Fruit fly (Drosophila melanogaster) whole organism, embryonic: ENCODE measurements around the gene CG3726.

Experiments used
- Abd-B ChIP-seq: fragments of 200-800 bp; sonication (Bioruptor generic); optimal IDR thresholded peaks from 2 replicates; lab custom pipeline; 2018; ENCODE audit warnings: missing biosample characterization, mild to moderate bottlenecking, missing genetic modification characterization, moderate library complexity
- Ada2b ChIP-seq: fragments of 200-800 bp; sonication (Bioruptor generic); IDR thresholded peaks from 2 replicates; pipeline ENCODE4 v1.3.6; 2022; ENCODE audit warnings: missing biosample characterization, missing genetic modification characterization
- B-H2 ChIP-seq: fragments of 200-800 bp; sonication (Bioruptor generic); optimal IDR thresholded peaks from 2 replicates; lab custom pipeline; 2018; ENCODE audit warnings: missing biosample characterization, mild to moderate bottlenecking, missing genetic modification characterization
- Blimp-1 ChIP-seq: fragments of 200-800 bp; sonication (Bioruptor generic); optimal IDR thresholded peaks from 3 replicates; lab custom pipeline; 2018; ENCODE audit warnings: missing biosample characterization, missing genetic modification characterization, mild to moderate bottlenecking, moderate library complexity, missing genetic modification reagents
- CG13775 ChIP-seq: fragments of 200-800 bp; sonication (Bioruptor generic); optimal IDR thresholded peaks from 3 replicates; lab custom pipeline; 2017; ENCODE audit warnings: missing biosample characterization, mild to moderate bottlenecking, missing genetic modification characterization
- CG13894 ChIP-seq: fragments of 200-800 bp; sonication (Bioruptor generic); optimal IDR thresholded peaks from 3 replicates; lab custom pipeline; 2018; ENCODE audit warnings: missing biosample characterization, mild to moderate bottlenecking, missing genetic modification characterization, moderate library complexity
- CG15011 ChIP-seq: fragments of 200-800 bp; sonication (Bioruptor generic); optimal IDR thresholded peaks from 3 replicates; lab custom pipeline; 2018; ENCODE audit warnings: missing biosample characterization, mild to moderate bottlenecking, missing genetic modification characterization
- CG16813 ChIP-seq: fragments of 200-800 bp; sonication (Bioruptor generic); IDR thresholded peaks from 3 replicates; pipeline ENCODE4 v1.3.6; 2022; ENCODE audit warnings: missing biosample characterization, missing genetic modification characterization; ENCODE audit not compliant: partially characterized antibody
- CG17361 ChIP-seq: fragments of 200-800 bp; sonication (Bioruptor generic); IDR thresholded peaks from 3 replicates; pipeline ENCODE4 v1.3.6; 2022; ENCODE audit warnings: missing biosample characterization, missing genetic modification characterization
- CG18011 ChIP-seq: fragments of 200-800 bp; sonication (Bioruptor generic); optimal IDR thresholded peaks from 2 replicates; lab custom pipeline; 2017; ENCODE audit warnings: missing biosample characterization, missing genetic modification characterization, mild to moderate bottlenecking, moderate library complexity, missing genotype
- CG2116 ChIP-seq: fragments of 200-800 bp; sonication (Bioruptor generic); optimal IDR thresholded peaks from 3 replicates; lab custom pipeline; 2018; ENCODE audit warnings: missing biosample characterization, mild to moderate bottlenecking, missing genetic modification characterization
- CG2678 ChIP-seq: fragments of 200-800 bp; sonication (Bioruptor generic); optimal IDR thresholded peaks from 3 replicates; lab custom pipeline; 2019; ENCODE audit warnings: missing biosample characterization, mild to moderate bottlenecking, missing genetic modification characterization, moderate library complexity
- CG32772 ChIP-seq: fragments of 200-800 bp; sonication (Bioruptor generic); IDR thresholded peaks from 2 replicates; pipeline ENCODE4 v1.3.6; 2022; ENCODE audit warnings: missing biosample characterization, missing genetic modification characterization
- CG5245 ChIP-seq: fragments of 200-800 bp; sonication (Bioruptor generic); optimal IDR thresholded peaks from 3 replicates; lab custom pipeline; 2016; ENCODE audit warnings: missing biosample characterization, missing genetic modification characterization
- CG7357 ChIP-seq: fragments of 200-800 bp; sonication (Bioruptor generic); IDR thresholded peaks from 3 replicates; pipeline ENCODE4 v1.3.6; 2022; ENCODE audit warnings: missing biosample characterization, missing genetic modification characterization
- CG7556 ChIP-seq: fragments of 200-800 bp; sonication (Bioruptor generic); optimal IDR thresholded peaks from 2 replicates; lab custom pipeline; 2017; ENCODE audit warnings: missing biosample characterization, mild to moderate bottlenecking, missing genetic modification characterization
- CG7963 ChIP-seq: fragments of 200-800 bp; sonication (Bioruptor generic); IDR thresholded peaks from 3 replicates; pipeline ENCODE4 v1.3.6; 2022; ENCODE audit warnings: missing biosample characterization, missing genetic modification characterization; ENCODE audit not compliant: partially characterized antibody
- CG9817 ChIP-seq: fragments of 200-800 bp; sonication (Bioruptor generic); optimal IDR thresholded peaks from 2 replicates; lab custom pipeline; 2018; ENCODE audit warnings: missing biosample characterization, mild to moderate bottlenecking, missing genetic modification characterization, moderate library complexity
- Chrac-16 ChIP-seq: fragments of 200-800 bp; sonication (Bioruptor generic); optimal IDR thresholded peaks from 3 replicates; lab custom pipeline; 2016; ENCODE audit warnings: missing biosample characterization, missing genetic modification characterization
- Dp ChIP-seq: fragments of 200-800 bp; sonication (Bioruptor generic); optimal IDR thresholded peaks from 2 replicates; lab custom pipeline; 2018; ENCODE audit warnings: missing biosample characterization, mild to moderate bottlenecking, missing genetic modification characterization, moderate library complexity
- E2f1 ChIP-seq: fragments of 200-800 bp; sonication (Bioruptor generic); IDR thresholded peaks from 2 replicates; pipeline ENCODE4 v1.3.6; 2022; ENCODE audit warnings: missing biosample characterization, missing genetic modification characterization
- ERR ChIP-seq: fragments of 200-800 bp; sonication (Bioruptor generic); optimal IDR thresholded peaks from 2 replicates; lab custom pipeline; 2016; ENCODE audit warnings: missing biosample characterization, missing genetic modification characterization
- Fer1 ChIP-seq: fragments of 200-800 bp; sonication (Bioruptor generic); optimal IDR thresholded peaks from 2 replicates; lab custom pipeline; 2017; ENCODE audit warnings: missing biosample characterization, mild to moderate bottlenecking, missing genetic modification characterization
- H15 ChIP-seq: fragments of 200-800 bp; sonication (Bioruptor generic); IDR thresholded peaks from 3 replicates; pipeline ENCODE4 v1.3.6; 2022; ENCODE audit warnings: missing biosample characterization, missing genetic modification characterization
- Lhr ChIP-seq: fragments of 200-800 bp; sonication (Bioruptor generic); optimal IDR thresholded peaks from 3 replicates; lab custom pipeline; 2017; ENCODE audit warnings: mild to moderate bottlenecking, missing biosample characterization, missing genetic modification reagents, missing genetic modification characterization
- MTF-1 ChIP-seq: fragments of 200-800 bp; sonication (Bioruptor generic); optimal IDR thresholded peaks from 2 replicates; lab custom pipeline; 2018; ENCODE audit warnings: missing biosample characterization, mild to moderate bottlenecking, missing genetic modification characterization, borderline replicate concordance
- Neu2 ChIP-seq: fragments of 200-800 bp; sonication (Bioruptor generic); optimal IDR thresholded peaks from 3 replicates; lab custom pipeline; 2016; ENCODE audit warnings: missing biosample characterization, missing genetic modification characterization, borderline replicate concordance
- Nf-YB ChIP-seq: fragments of 200-800 bp; sonication (Bioruptor generic); optimal IDR thresholded peaks from 3 replicates; lab custom pipeline; 2019; ENCODE audit warnings: missing biosample characterization, mild to moderate bottlenecking, missing genetic modification characterization, moderate library complexity
- Optix ChIP-seq: fragments of 200-800 bp; sonication (Bioruptor generic); IDR thresholded peaks from 3 replicates; pipeline ENCODE4 v1.3.6; 2022; ENCODE audit warnings: missing biosample characterization, missing genetic modification characterization
- Ptx1 ChIP-seq: fragments of 200-800 bp; sonication (Bioruptor generic); IDR thresholded peaks from 2 replicates; pipeline ENCODE4 v1.3.6; 2022; ENCODE audit warnings: missing biosample characterization, missing genetic modification characterization
- Usf ChIP-seq: fragments of 200-800 bp; sonication (Bioruptor generic); optimal IDR thresholded peaks from 2 replicates; lab custom pipeline; 2017; ENCODE audit warnings: missing genotype, missing biosample characterization, missing genetic modification characterization
- br ChIP-seq: fragments of >200 bp; optimal IDR thresholded peaks from 2 replicates; lab custom pipeline; 2017
- cad ChIP-seq: fragments of >200 bp; optimal IDR thresholded peaks from 2 replicates; lab custom pipeline; 2017; ENCODE audit warnings: missing biosample characterization, missing genetic modification characterization
- chinmo ChIP-seq: fragments of 200-800 bp; sonication (Bioruptor generic); IDR thresholded peaks from 4 replicates; pipeline ENCODE4 v1.3.6; 2022; ENCODE audit warnings: missing biosample characterization, missing genetic modification characterization; ENCODE audit not compliant: partially characterized antibody
- ci ChIP-seq: fragments of 200-800 bp; sonication (Bioruptor generic); IDR thresholded peaks from 3 replicates; pipeline ENCODE4 v1.3.6; 2022; ENCODE audit warnings: missing biosample characterization, missing genetic modification characterization
- croc ChIP-seq: fragments of 200-800 bp; sonication (Bioruptor generic); conservative IDR thresholded peaks from 3 replicates; pipeline ENCODE4 v1.3.6; 2022; ENCODE audit warnings: missing biosample characterization, missing genetic modification characterization
- dmrt99B ChIP-seq: fragments of 200-800 bp; sonication (Bioruptor generic); optimal IDR thresholded peaks from 2 replicates; lab custom pipeline; 2018; ENCODE audit warnings: missing biosample characterization, mild to moderate bottlenecking, missing genetic modification characterization, moderate library complexity
- hkb ChIP-seq, 2 experiments: fragments of 200-800 bp in 1 of 2; fragments of >200 bp in 1 of 2; sonication (Bioruptor generic) in 1 of 2; IDR thresholded peaks in 1 of 2; optimal IDR thresholded peaks in 1 of 2; 2 replicates each; pipeline versions ENCODE4 v1.3.6 to Lab custom; 2017 to 2022; ENCODE audit warnings: missing biosample characterization in 1 of 2, missing genetic modification characterization in 1 of 2
- jumu ChIP-seq: fragments of 200-800 bp; sonication (Bioruptor generic); optimal IDR thresholded peaks from 3 replicates; lab custom pipeline; 2016; ENCODE audit warnings: missing biosample characterization, missing genetic modification characterization
- kni ChIP-seq: fragments of 200-800 bp; sonication (Bioruptor generic); optimal IDR thresholded peaks from 3 replicates; lab custom pipeline; 2017; ENCODE audit warnings: mild to moderate bottlenecking, missing biosample characterization, missing genetic modification reagents, missing genetic modification characterization
- lab ChIP-seq: fragments of 200-800 bp; sonication (Bioruptor generic); optimal IDR thresholded peaks from 3 replicates; lab custom pipeline; 2017; ENCODE audit warnings: missing biosample characterization, missing genetic modification characterization, mild to moderate bottlenecking, moderate library complexity, missing genetic modification reagents
- maf-S ChIP-seq: fragments of 200-800 bp; sonication (Bioruptor generic); optimal IDR thresholded peaks from 2 replicates; lab custom pipeline; 2016; ENCODE audit warnings: missing biosample characterization, missing genetic modification characterization
- sc ChIP-seq, 3 experiments: fragments of >200 bp in 2 of 3; fragments of 200-800 bp in 1 of 3; sonication (Bioruptor generic) in 1 of 3; optimal IDR thresholded peaks; 2 replicates in 2 of 3; 3 replicates in 1 of 3; lab custom pipeline; 2017; ENCODE audit warnings: mild to moderate bottlenecking in 1 of 3, missing biosample characterization in 1 of 3, missing genetic modification characterization in 1 of 3, missing genetic modification reagents in 1 of 3
- sd ChIP-seq: fragments of 200-800 bp; sonication (Bioruptor generic); optimal IDR thresholded peaks from 3 replicates; lab custom pipeline; 2018; ENCODE audit warnings: missing biosample characterization, mild to moderate bottlenecking, missing genetic modification characterization, moderate library complexity
- trem ChIP-seq: fragments of 200-800 bp; optimal IDR thresholded peaks from 3 replicates; lab custom pipeline; 2019; ENCODE audit warnings: missing biosample characterization, mild to moderate bottlenecking, missing genetic modification characterization, moderate library complexity
- ttk ChIP-seq: fragments of 200-800 bp; sonication (Bioruptor generic); IDR thresholded peaks from 2 replicates; pipeline ENCODE4 v2.1.2; 2022; ENCODE audit warnings: missing biosample characterization, missing genetic modification characterization
- tup ChIP-seq: fragments of 200-800 bp; sonication (Bioruptor generic); optimal IDR thresholded peaks from 2 replicates; lab custom pipeline; 2016; ENCODE audit warnings: missing biosample characterization, mild to moderate bottlenecking, missing genetic modification characterization, moderate library complexity
- vvl ChIP-seq: fragments of 200-800 bp; sonication (Bioruptor generic); IDR thresholded peaks from 2 replicates; pipeline ENCODE4 v1.3.6; 2022; ENCODE audit warnings: missing biosample characterization, missing genetic modification characterization
- wek ChIP-seq: fragments of 200-800 bp; sonication (Bioruptor generic); optimal IDR thresholded peaks from 3 replicates; lab custom pipeline; 2018; ENCODE audit warnings: missing biosample characterization, mild to moderate bottlenecking, missing genetic modification characterization, moderate library complexity

Gene CG3726

DNA sequence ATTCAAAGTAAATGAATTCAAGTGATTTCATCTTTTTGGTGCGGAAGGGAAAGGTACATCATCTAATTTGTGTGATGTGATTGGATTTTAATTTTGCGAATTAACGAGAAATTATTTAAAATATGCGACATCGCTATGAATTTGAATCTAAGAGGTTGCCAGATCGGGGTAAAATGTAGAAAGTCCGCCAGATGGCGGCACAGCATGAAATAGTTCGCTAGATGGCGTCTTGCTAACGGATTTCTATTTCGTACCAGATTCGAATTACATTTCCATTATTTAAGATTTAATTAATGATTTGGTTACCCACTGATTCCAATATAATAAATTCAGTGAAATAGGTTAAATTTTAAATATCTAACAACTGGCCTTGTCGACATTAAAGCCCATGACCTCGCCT is 33.5 kb upstream of the CG3726 start (continued):
- TF ChIP-seq Fer1 (GFP tag; lab: Kevin White, UChicago) (peak; percentile 5), CG18011 (GFP tag; lab: Kevin White, UChicago) (no peak), Ada2b (GFP tag; lab: Robert Waterston, UW) (peak; percentile 37; the same call in 1 of the 2 replicates), br (lab: Kevin White, UChicago) (no peak), hkb (optimal IDR thresholded peaks at IDR 0.05; lab: Kevin White, UChicago) (no peak), hkb (GFP tag; IDR thresholded peaks at IDR 0.05; lab: Robert Waterston, UW) (0 out of 2 replicates have a peak, but pooled peaks have one; percentile 26), H15 (0 out of 3 replicates have a peak, but pooled peaks have one; percentile 42), maf-S (peak; percentile 16), cad (GFP tag; lab: Kevin White, UChicago) (no peak), CG9817 (tag; lab: Kevin White, UChicago) (peak; percentile 25), Chrac-16 (peak; percentile 60), CG7357 (no peak), ERR (GFP tag; lab: Kevin White, UChicago) (no peak), CG7963 (GFP tag; lab: Robert Waterston, UW) (0 out of 3 replicates have a peak, but pooled peaks have one; percentile 25), Neu2 (no peak), CG17361 (peak; percentile 36; the same call in 1 of the 3 replicates), CG32772 (GFP tag; lab: Robert Waterston, UW) (no peak), MTF-1 (GFP tag; lab: Kevin White, UChicago) (peak; percentile 56), wek (GFP tag; lab: Kevin White, UChicago) (no peak), sc (optimal IDR thresholded peaks at IDR 0.05; lab: Kevin White, UChicago) (no peak), sc (GFP tag; optimal IDR thresholded peaks at IDR 0.05; lab: Kevin White, UChicago) (no peak), CG2116 (GFP tag; lab: Kevin White, UChicago) (peak; percentile 92), Lhr (GFP tag; lab: Kevin White, UChicago) (peak; percentile 82), Ptx1 (GFP tag; lab: Robert Waterston, UW) (peak; percentile 24; the same call in 1 of the 2 replicates), ci (GFP tag; lab: Robert Waterston, UW) (no peak), Blimp-1 (no peak), CG2678 (no peak), dmrt99B (tag; lab: Kevin White, UChicago) (peak; percentile 23), B-H2 (GFP tag; lab: Kevin White, UChicago) (peak; percentile 25), Dp (GFP tag; lab: Kevin White, UChicago) (peak; percentile 84), kni (GFP tag; lab: Kevin White, UChicago) (no peak), chinmo (no peak), trem (peak; percentile 66), CG15011 (GFP tag; lab: Kevin White, UChicago) (no peak), CG13894 (tag; lab: Kevin White, UChicago) (peak; percentile 67), Abd-B (GFP tag; lab: Kevin White, UChicago) (peak; percentile 2), Optix (no peak), Nf-YB (GFP tag; lab: Kevin White, UChicago) (no peak), Usf (no peak), lab (GFP tag; lab: Kevin White, UChicago) (peak; percentile 34), sd (tag; lab: Kevin White, UChicago) (peak; percentile 83), E2f1 (GFP tag; lab: Robert Waterston, UW) (peak; percentile 37; the same call in 1 of the 2 replicates), jumu (GFP tag; lab: Kevin White, UChicago) (peak; percentile 17), croc (GFP tag; lab: Robert Waterston, UW) (peak; percentile 25; the same call in 1 of the 3 replicates), CG7556 (GFP tag; lab: Kevin White, UChicago) (no peak), ttk (GFP tag; lab: Robert Waterston, UW) (no peak), CG16813 (no peak), CG13775 (GFP tag; lab: Kevin White, UChicago) (no peak), tup (GFP tag; lab: Kevin White, UChicago) (no peak), vvl (GFP tag; lab: Robert Waterston, UW) (peak; percentile 82), CG5245 (GFP tag; lab: Kevin White, UChicago) (peak; percentile 10)
